Fruit fly (Drosophila melanogaster) whole organism, prepupa: Measurements from ENCODE around the gene CG32137.
A peak's percentile ranks its signal among the peaks of the same experiment; 100 is the strongest.

Source experiments
- Eip93F ChIP-seq: fragments of 200-800 bp; sonication (Bioruptor generic); optimal IDR thresholded peaks from 2 replicates; lab custom pipeline; 2016; ENCODE audit warnings: missing biosample characterization, mild to moderate bottlenecking, missing genetic modification characterization
- Ets21C ChIP-seq: fragments of 200-800 bp; sonication (Bioruptor generic); optimal IDR thresholded peaks from 3 replicates; lab custom pipeline; 2016; ENCODE audit warnings: missing biosample characterization, missing genetic modification characterization
- Sox102F ChIP-seq: fragments of 200-800 bp; sonication (Bioruptor generic); optimal IDR thresholded peaks from 2 replicates; lab custom pipeline; 2016; ENCODE audit warnings: missing biosample characterization, mild to moderate bottlenecking, missing genetic modification characterization

dm6 chr3L:13938470-13939150 lies 440 bp upstream of the CG32137 start:
- TF ChIP-seq Sox102F, result peak; percentile 94
- TF ChIP-seq Eip93F (GFP tag; lab: Kevin White, UChicago), result peak; percentile 76
- peak; percentile 93 for TF ChIP-seq Ets21C
